In genomic region chr3R:21650506-21650905, dm6 we compare ENCODE assay signal across 4 fruit fly cellular contexts.
A peak's percentile ranks its signal among the peaks of the same experiment; 100 is the strongest.
TF ChIP-seq lines count a peak whose summit lies in the region.

No protein-coding gene starts in this region.

- TF ChIP-seq CTCF in whole organism, embryonic (GFP tag; optimal IDR thresholded peaks at IDR 0.05; lab: Kevin White, UChicago), result no peak

TF ChIP-seq in whole organism, embryonic, 481 proteins besides CTCF, POLR2A, EP300 and RAD21:
- TF ChIP-seq CG11504 (tag; optimal IDR thresholded peaks at IDR 0.05; lab: Kevin White, UChicago), result no peak
- TF ChIP-seq CG10366 (GFP tag; IDR thresholded peaks at IDR 0.05; lab: Robert Waterston, UW), result no peak
- TF ChIP-seq Opbp (GFP tag; IDR thresholded peaks at IDR 0.05; lab: Robert Waterston, UW; ENCODE audit: partially characterized antibody), result 0 out of 3 replicates have a peak, but pooled peaks have one; percentile 18
- 0 out of 3 replicates have a peak, but pooled peaks have one; percentile 20 for TF ChIP-seq gce (GFP tag; IDR thresholded peaks at IDR 0.05; lab: Robert Waterston, UW)
- 0 out of 2 replicates have a peak, but pooled peaks have one; percentile 27 for TF ChIP-seq Dref (GFP tag; IDR thresholded peaks at IDR 0.05; lab: Robert Waterston, UW)
- no peak for TF ChIP-seq vnd (GFP tag; IDR thresholded peaks at IDR 0.05; lab: Robert Waterston, UW; ENCODE audit: partially characterized antibody)
- no peak for TF ChIP-seq Lpt (GFP tag; optimal IDR thresholded peaks at IDR 0.05; lab: Kevin White, UChicago)
- peak; percentile 37; the same call in 1 of the 2 replicates for TF ChIP-seq crol (GFP tag; IDR thresholded peaks at IDR 0.05; lab: Robert Waterston, UW)
- TF ChIP-seq Eip74EF (GFP tag; optimal IDR thresholded peaks at IDR 0.05; lab: Kevin White, UChicago), result no peak
- peak; percentile 10 for TF ChIP-seq CG1832 (GFP tag; optimal IDR thresholded peaks at IDR 0.05; lab: Kevin White, UChicago)
- TF ChIP-seq Mrtf (GFP tag; IDR thresholded peaks at IDR 0.05; lab: Robert Waterston, UW), result 0 out of 3 replicates have a peak, but pooled peaks have one; percentile 32
- TF ChIP-seq Nf-YB (GFP tag; optimal IDR thresholded peaks at IDR 0.05; lab: Kevin White, UChicago), result no peak
- TF ChIP-seq ac (GFP tag; optimal IDR thresholded peaks at IDR 0.05; lab: Kevin White, UChicago), result no peak
- no peak for TF ChIP-seq Antp (GFP tag; optimal IDR thresholded peaks at IDR 0.05; lab: Kevin White, UChicago)
- TF ChIP-seq NK7.1 (GFP tag; optimal IDR thresholded peaks at IDR 0.05; lab: Kevin White, UChicago), result no peak
- TF ChIP-seq Med (GFP tag; lab: Kevin White, UChicago), result peak; percentile 42
- no peak for TF ChIP-seq CG4404 (GFP tag; IDR thresholded peaks at IDR 0.05; lab: Robert Waterston, UW)
- no peak for TF ChIP-seq Ada2b (GFP tag; IDR thresholded peaks at IDR 0.05; lab: Robert Waterston, UW)
- no peak for TF ChIP-seq zen2 (GFP tag; IDR thresholded peaks at IDR 0.05; lab: Robert Waterston, UW; ENCODE audit: partially characterized antibody)

TF ChIP-seq in whole organism, prepupa, 60 proteins besides CTCF, POLR2A, EP300 and RAD21:
- peak; percentile 100 for TF ChIP-seq dsx (GFP tag; optimal IDR thresholded peaks at IDR 0.05; lab: Kevin White, UChicago; ENCODE audit: poor library complexity, severe bottlenecking)
- TF ChIP-seq Hr38 (GFP tag; optimal IDR thresholded peaks at IDR 0.05; lab: Kevin White, UChicago), result no peak

TF ChIP-seq in whole organism, pupa, 21 proteins besides CTCF, POLR2A, EP300 and RAD21:
- peak; percentile 72 for TF ChIP-seq CG13204 (GFP tag; optimal IDR thresholded peaks at IDR 0.05; lab: Kevin White, UChicago)
- peak; percentile 24; the same call in 1 of the 3 replicates for TF ChIP-seq fd96Ca (GFP tag; IDR thresholded peaks at IDR 0.05; lab: Robert Waterston, UW)
- peak; percentile 20 for TF ChIP-seq EcR (GFP tag; optimal IDR thresholded peaks at IDR 0.05; lab: Kevin White, UChicago)
- no peak for TF ChIP-seq CG4496 (GFP tag; IDR thresholded peaks at IDR 0.05; lab: Robert Waterston, UW)
- TF ChIP-seq CG17806 (tag; optimal IDR thresholded peaks at IDR 0.05; lab: Kevin White, UChicago), result no peak
- TF ChIP-seq CG9948 (tag; optimal IDR thresholded peaks at IDR 0.05; lab: Kevin White, UChicago), result no peak
- TF ChIP-seq CG12605 (GFP tag; IDR thresholded peaks at IDR 0.05; lab: Robert Waterston, UW), result no peak
- TF ChIP-seq gl (tag; optimal IDR thresholded peaks at IDR 0.05; lab: Kevin White, UChicago), result no peak

TF ChIP-seq in whole organism, wandering third instar larva, 38 proteins besides CTCF, POLR2A, EP300 and RAD21:
- TF ChIP-seq Vsx2 (GFP tag; optimal IDR thresholded peaks at IDR 0.05; lab: Kevin White, UChicago; ENCODE audit: partially characterized antibody), result peak; percentile 64
- TF ChIP-seq Hr78 (GFP tag; optimal IDR thresholded peaks at IDR 0.05; lab: Kevin White, UChicago), result no peak
- TF ChIP-seq OdsH (GFP tag; optimal IDR thresholded peaks at IDR 0.05; lab: Kevin White, UChicago), result no peak
